Fruit fly (Drosophila melanogaster): ENCODE data around the gene CG4259.

CG4259 gene

DNA sequence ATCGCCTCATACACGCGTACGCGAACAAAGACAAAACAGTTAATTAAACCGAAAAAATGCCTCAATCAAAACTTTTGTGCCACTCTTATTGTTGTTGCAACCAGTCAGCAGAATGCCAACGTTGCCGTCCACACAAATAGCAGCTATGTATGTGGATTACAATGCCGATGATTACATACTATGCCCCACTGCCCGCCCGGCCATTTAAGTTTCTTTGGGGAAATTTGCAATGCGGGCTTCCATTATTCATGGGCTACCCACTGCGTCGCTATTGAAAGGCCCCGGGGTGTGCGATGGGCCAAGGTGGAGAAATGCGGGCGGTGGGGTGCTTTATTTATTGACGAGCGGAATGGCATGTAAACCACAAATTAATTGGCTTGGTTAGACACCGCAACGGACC lies 44.7 kb downstream of the CG4259 start (continued):
- TF ChIP-seq CG32772 (GFP tag; IDR thresholded peaks at IDR 0.05) (peak; percentile 45; the same call in 1 of the 2 replicates), ase (GFP tag; IDR thresholded peaks at IDR 0.05) (0 out of 3 replicates have a peak, but pooled peaks have one; percentile 6), dmrt99B (tag; optimal IDR thresholded peaks at IDR 0.05) (peak; percentile 6), phol (tag; optimal IDR thresholded peaks at IDR 0.05) (no peak), CG1603 (tag; optimal IDR thresholded peaks at IDR 0.05) (peak; percentile 56), CG8359 (GFP tag; optimal IDR thresholded peaks at IDR 0.05; ENCODE audit: borderline replicate concordance) (no peak), CG9797 (GFP tag; optimal IDR thresholded peaks at IDR 0.05) (no peak), CG3847 (GFP tag; IDR thresholded peaks at IDR 0.05) (no peak), Hmr (GFP tag; optimal IDR thresholded peaks at IDR 0.05) (peak; percentile 17), CG15269 (tag; optimal IDR thresholded peaks at IDR 0.05) (peak; percentile 3), row (GFP tag; IDR thresholded peaks at IDR 0.05) (0 out of 3 replicates have a peak, but pooled peaks have one; percentile 27), dati (GFP tag; IDR thresholded peaks at IDR 0.05) (no peak), ranshi (GFP tag; IDR thresholded peaks at IDR 0.05) (peak; percentile 45; the same call in 1 of the 2 replicates), CG1647 (GFP tag; optimal IDR thresholded peaks at IDR 0.05) (no peak), CG2129 (GFP tag; IDR thresholded peaks at IDR 0.05; ENCODE audit: partially characterized antibody) (no peak), crol (GFP tag; IDR thresholded peaks at IDR 0.05) (0 out of 2 replicates have a peak, but pooled peaks have one; percentile 15), kay (GFP tag; optimal IDR thresholded peaks at IDR 0.05) (no peak), vvl (GFP tag; IDR thresholded peaks at IDR 0.05) (0 out of 2 replicates have a peak, but pooled peaks have one; percentile 20), abd-A (tag; optimal IDR thresholded peaks at IDR 0.05) (no peak), h (optimal IDR thresholded peaks at IDR 0.05) (no peak), sob (GFP tag; IDR thresholded peaks at IDR 0.05) (peak; percentile 19; the same call in 1 of the 2 replicates), CTCF (GFP tag; optimal IDR thresholded peaks at IDR 0.05) (no peak), dysf (GFP tag; IDR thresholded peaks at IDR 0.05) (peak; percentile 54; the same call in 1 of the 3 replicates), CG12299 (tag; optimal IDR thresholded peaks at IDR 0.05) (no peak), E2f1 (GFP tag; IDR thresholded peaks at IDR 0.05) (peak; percentile 27; the same call in 1 of the 2 replicates), danr (GFP tag; IDR thresholded peaks at IDR 0.05) (no peak), ems (GFP tag; optimal IDR thresholded peaks at IDR 0.05) (no peak), ind (GFP tag; optimal IDR thresholded peaks at IDR 0.05) (peak; percentile 11), CG42726 (GFP tag; IDR thresholded peaks at IDR 0.05; ENCODE audit: partially characterized antibody) (no peak), Neu2 (GFP tag; optimal IDR thresholded peaks at IDR 0.05; ENCODE audit: borderline replicate concordance) (no peak), en (GFP tag; optimal IDR thresholded peaks at IDR 0.05) (no peak), CG34422 (GFP tag; IDR thresholded peaks at IDR 0.05) (0 out of 3 replicates have a peak, but pooled peaks have one; percentile 33), gem (tag; optimal IDR thresholded peaks at IDR 0.05) (peak; percentile 40), Poxn (GFP tag; IDR thresholded peaks at IDR 0.05) (no peak), fd96Cb (tag; optimal IDR thresholded peaks at IDR 0.05) (peak; percentile 5), Sox100B (GFP tag; optimal IDR thresholded peaks at IDR 0.05) (no peak), pan (optimal IDR thresholded peaks at IDR 0.05) (no peak), pan (GFP tag; optimal IDR thresholded peaks at IDR 0.05 in 1 of 2, IDR thresholded peaks at IDR 0.05 in 1 of 2) (peak in 1 of 2 experiments; percentile 29), CG7556 (GFP tag; optimal IDR thresholded peaks at IDR 0.05) (no peak), CG2712 (tag; optimal IDR thresholded peaks at IDR 0.05) (no peak), CG11093 (GFP tag; IDR thresholded peaks at IDR 0.05) (0 out of 3 replicates have a peak, but pooled peaks have one; percentile 40), CG14667 (GFP tag; IDR thresholded peaks at IDR 0.05) (0 out of 2 replicates have a peak, but pooled peaks have one; percentile 28), Ada2b (GFP tag; IDR thresholded peaks at IDR 0.05) (peak; percentile 7; the same call in 1 of the 2 replicates), dpn (GFP tag; optimal IDR thresholded peaks at IDR 0.05) (no peak), Bdp1 (GFP tag; optimal IDR thresholded peaks at IDR 0.05) (no peak), CG12769 (tag; optimal IDR thresholded peaks at IDR 0.05) (peak; percentile 32), dan (GFP tag; IDR thresholded peaks at IDR 0.05) (no peak), CG8765 (GFP tag; IDR thresholded peaks at IDR 0.05) (no peak), CG6272 (GFP tag; IDR thresholded peaks at IDR 0.05) (0 out of 2 replicates have a peak, but pooled peaks have one; percentile 20), CG17385 (GFP tag; optimal IDR thresholded peaks at IDR 0.05) (no peak), stc (GFP tag; IDR thresholded peaks at IDR 0.05) (0 out of 2 replicates have a peak, but pooled peaks have one; percentile 22), psq (GFP tag; optimal IDR thresholded peaks at IDR 0.05) (no peak)
